Fruit fly (Drosophila melanogaster) whole organism, embryonic: ENCODE measurements around the gene SmD1.

Experiments
- Ada2b ChIP-seq: fragments of 200-800 bp; sonication (Bioruptor generic); IDR thresholded peaks from 2 replicates; pipeline ENCODE4 v1.3.6; 2022; ENCODE audit warnings: missing biosample characterization, missing genetic modification characterization
- CG14710 ChIP-seq: fragments of 200-800 bp; sonication (Bioruptor generic); optimal IDR thresholded peaks from 3 replicates; lab custom pipeline; 2019; ENCODE audit warnings: missing biosample characterization, mild to moderate bottlenecking, missing genetic modification characterization, moderate library complexity
- CG14860 ChIP-seq: fragments of 200-800 bp; sonication (Bioruptor generic); IDR thresholded peaks from 3 replicates; pipeline ENCODE4 v1.3.6; 2022; ENCODE audit warnings: missing biosample characterization, missing genetic modification characterization; ENCODE audit not compliant: partially characterized antibody
- CG15601 ChIP-seq: fragments of 200-800 bp; sonication (Bioruptor generic); optimal IDR thresholded peaks from 3 replicates; lab custom pipeline; 2019; ENCODE audit warnings: missing biosample characterization, mild to moderate bottlenecking, missing genetic modification characterization, moderate library complexity
- CG15696 ChIP-seq: fragments of 200-800 bp; sonication (Bioruptor generic); optimal IDR thresholded peaks from 2 replicates; lab custom pipeline; 2019; ENCODE audit warnings: missing biosample characterization, mild to moderate bottlenecking, missing genetic modification characterization, moderate library complexity
- CG16813 ChIP-seq: fragments of 200-800 bp; sonication (Bioruptor generic); IDR thresholded peaks from 3 replicates; pipeline ENCODE4 v1.3.6; 2022; ENCODE audit warnings: missing biosample characterization, missing genetic modification characterization; ENCODE audit not compliant: partially characterized antibody
- CG17361 ChIP-seq: fragments of 200-800 bp; sonication (Bioruptor generic); IDR thresholded peaks from 3 replicates; pipeline ENCODE4 v1.3.6; 2022; ENCODE audit warnings: missing biosample characterization, missing genetic modification characterization
- CG18764 ChIP-seq: fragments of 200-800 bp; sonication (Bioruptor generic); optimal IDR thresholded peaks from 3 replicates; lab custom pipeline; 2016; ENCODE audit warnings: missing biosample characterization, missing genetic modification characterization
- CG34224 ChIP-seq: fragments of 200-800 bp; sonication (Bioruptor generic); IDR thresholded peaks from 3 replicates; pipeline ENCODE4 v1.3.6; 2022; ENCODE audit warnings: missing biosample characterization, missing genetic modification characterization; ENCODE audit not compliant: partially characterized antibody
- CG4282 ChIP-seq: fragments of 200-800 bp; sonication (Bioruptor generic); optimal IDR thresholded peaks from 2 replicates; lab custom pipeline; 2016; ENCODE audit warnings: missing biosample characterization, missing genetic modification characterization
- CG6175 ChIP-seq: fragments of 200-800 bp; sonication (Bioruptor generic); IDR thresholded peaks from 3 replicates; pipeline ENCODE4 v1.3.6; 2022; ENCODE audit warnings: missing biosample characterization, missing genetic modification characterization
- CG7839 ChIP-seq: fragments of 200-800 bp; sonication (Bioruptor generic); optimal IDR thresholded peaks from 3 replicates; lab custom pipeline; 2018; ENCODE audit warnings: missing biosample characterization, mild to moderate bottlenecking, missing genetic modification characterization, moderate library complexity
- CG7928 ChIP-seq: fragments of 200-800 bp; sonication (Bioruptor generic); optimal IDR thresholded peaks from 2 replicates; lab custom pipeline; 2017; ENCODE audit warnings: missing biosample characterization, mild to moderate bottlenecking, missing genetic modification characterization
- CG8765 ChIP-seq: fragments of 200-800 bp; sonication (Bioruptor generic); IDR thresholded peaks from 2 replicates; pipeline ENCODE4 v1.3.6; 2022; ENCODE audit warnings: missing biosample characterization, missing genetic modification characterization
- CG9437 ChIP-seq: fragments of 200-800 bp; sonication (Bioruptor generic); optimal IDR thresholded peaks from 2 replicates; lab custom pipeline; 2018; ENCODE audit warnings: missing biosample characterization, mild to moderate bottlenecking, missing genetic modification characterization
- D19A ChIP-seq: fragments of 200-800 bp; optimal IDR thresholded peaks from 3 replicates; lab custom pipeline; 2019; ENCODE audit warnings: missing biosample characterization, mild to moderate bottlenecking, missing genetic modification characterization, moderate library complexity
- D19B ChIP-seq: fragments of 200-800 bp; sonication (Bioruptor generic); optimal IDR thresholded peaks from 2 replicates; lab custom pipeline; 2017; ENCODE audit warnings: missing biosample characterization, mild to moderate bottlenecking, missing genetic modification characterization
- Dek ChIP-seq: fragments of 200-800 bp; sonication (Bioruptor generic); optimal IDR thresholded peaks from 3 replicates; lab custom pipeline; 2019; ENCODE audit warnings: missing biosample characterization, mild to moderate bottlenecking, missing genetic modification characterization, moderate library complexity
- Doc3 ChIP-seq: fragments of 200-800 bp; sonication (Bioruptor generic); IDR thresholded peaks from 3 replicates; pipeline ENCODE4 v1.3.6; 2022; ENCODE audit warnings: missing biosample characterization, missing genetic modification characterization; ENCODE audit not compliant: partially characterized antibody
- Ets97D ChIP-seq: fragments of 200-800 bp; sonication (Bioruptor generic); optimal IDR thresholded peaks from 3 replicates; lab custom pipeline; 2016; ENCODE audit warnings: missing biosample characterization, missing genetic modification characterization
- Fer2 ChIP-seq: fragments of 200-800 bp; sonication (Bioruptor generic); optimal IDR thresholded peaks from 2 replicates; lab custom pipeline; 2018; ENCODE audit warnings: missing biosample characterization, mild to moderate bottlenecking, missing genetic modification characterization, moderate library complexity
- Med ChIP-seq: fragments of 200-800 bp; sonication (Bioruptor generic); peaks from one replicate; lab custom pipeline; 2016; ENCODE audit warnings: missing biosample characterization, missing genetic modification characterization, mild to moderate bottlenecking, inconsistent platforms, moderate library complexity
- NC2β ChIP-seq: fragments of 200-800 bp; sonication (Bioruptor generic); optimal IDR thresholded peaks from 2 replicates; lab custom pipeline; 2016; ENCODE audit warnings: missing biosample characterization, missing genetic modification characterization
- Nf-YA ChIP-seq: fragments of 200-800 bp; sonication (Bioruptor generic); IDR thresholded peaks from 2 replicates; pipeline ENCODE4 v1.3.6; 2022; ENCODE audit warnings: missing biosample characterization, missing genetic modification characterization
- Nf-YB ChIP-seq: fragments of 200-800 bp; sonication (Bioruptor generic); optimal IDR thresholded peaks from 3 replicates; lab custom pipeline; 2019; ENCODE audit warnings: missing biosample characterization, mild to moderate bottlenecking, missing genetic modification characterization, moderate library complexity
- Nf-YC ChIP-seq: fragments of 200-800 bp; optimal IDR thresholded peaks from 3 replicates; lab custom pipeline; 2019; ENCODE audit warnings: missing biosample characterization, mild to moderate bottlenecking, missing genetic modification characterization, moderate library complexity
- Oaz ChIP-seq: fragments of 200-800 bp; sonication (Bioruptor generic); IDR thresholded peaks from 2 replicates; pipeline ENCODE4 v1.3.6; 2022; ENCODE audit warnings: missing biosample characterization, missing genetic modification characterization
- Poxn ChIP-seq: fragments of 200-800 bp; sonication (Bioruptor generic); IDR thresholded peaks from 2 replicates; pipeline ENCODE4 v1.3.6; 2022; ENCODE audit warnings: missing biosample characterization, missing genetic modification characterization
- Scr ChIP-seq: fragments of 200-800 bp; sonication (Bioruptor generic); IDR thresholded peaks from 2 replicates; pipeline ENCODE4 v1.3.6; 2022; ENCODE audit warnings: missing biosample characterization, missing genetic modification characterization; ENCODE audit not compliant: partially characterized antibody
- Side ChIP-seq: fragments of 200-800 bp; sonication (Bioruptor generic); optimal IDR thresholded peaks from 2 replicates; lab custom pipeline; 2016; ENCODE audit warnings: missing biosample characterization, missing genetic modification characterization
- Sin3A ChIP-seq: fragments of >200 bp; optimal IDR thresholded peaks from 2 replicates; lab custom pipeline; 2018
- Trl ChIP-seq, 3 experiments: fragments of >200 bp in 2 of 3; fragments of 200-800 bp in 1 of 3; sonication (Bioruptor generic) in 1 of 3; optimal IDR thresholded peaks; 2 replicates in 1 of 3; 3 replicates in 2 of 3; lab custom pipeline; 2016 to 2017; ENCODE audit warnings: missing biosample characterization in 1 of 3, missing genetic modification characterization in 1 of 3
- bbx ChIP-seq: fragments of 200-800 bp; sonication (Bioruptor generic); IDR thresholded peaks from 2 replicates; pipeline ENCODE4 v1.3.6; 2022; ENCODE audit warnings: missing biosample characterization, missing genetic modification characterization; ENCODE audit not compliant: partially characterized antibody
- bowl ChIP-seq: fragments of 200-800 bp; sonication (Bioruptor generic); IDR thresholded peaks from 2 replicates; pipeline ENCODE4 v1.3.6; 2022; ENCODE audit warnings: missing biosample characterization, missing genetic modification characterization
- cas ChIP-seq: fragments of 200-800 bp; sonication (Bioruptor generic); IDR thresholded peaks from 2 replicates; pipeline ENCODE4 v1.3.6; 2022; ENCODE audit warnings: missing biosample characterization, missing genetic modification characterization
- dati ChIP-seq: fragments of 200-800 bp; sonication (Bioruptor generic); IDR thresholded peaks from 2 replicates; pipeline ENCODE4 v1.3.6; 2022; ENCODE audit warnings: missing biosample characterization, missing genetic modification characterization
- dmrt11E ChIP-seq: fragments of 200-800 bp; sonication (Bioruptor generic); optimal IDR thresholded peaks from 3 replicates; lab custom pipeline; 2018; ENCODE audit warnings: missing biosample characterization, mild to moderate bottlenecking, missing genetic modification characterization, moderate library complexity
- fd102C ChIP-seq: fragments of 200-800 bp; sonication (Bioruptor generic); optimal IDR thresholded peaks from 2 replicates; lab custom pipeline; 2018; ENCODE audit warnings: missing biosample characterization, mild to moderate bottlenecking, missing genetic modification characterization, moderate library complexity
- fd96Cb ChIP-seq: fragments of 200-800 bp; sonication (Bioruptor generic); optimal IDR thresholded peaks from 2 replicates; lab custom pipeline; 2018; ENCODE audit warnings: missing biosample characterization, mild to moderate bottlenecking, missing genetic modification characterization, moderate library complexity
- grau ChIP-seq: fragments of 200-800 bp; optimal IDR thresholded peaks from 3 replicates; lab custom pipeline; 2019; ENCODE audit warnings: missing biosample characterization, mild to moderate bottlenecking, missing genetic modification characterization, moderate library complexity
- gt ChIP-seq: fragments of 200-800 bp; sonication (Bioruptor generic); IDR thresholded peaks from 2 replicates; pipeline ENCODE4 v1.3.6; 2022; ENCODE audit warnings: missing biosample characterization, missing genetic modification characterization
- hkb ChIP-seq, 2 experiments: fragments of 200-800 bp in 1 of 2; fragments of >200 bp in 1 of 2; sonication (Bioruptor generic) in 1 of 2; IDR thresholded peaks in 1 of 2; optimal IDR thresholded peaks in 1 of 2; 2 replicates each; pipeline versions ENCODE4 v1.3.6 to Lab custom; 2017 to 2022; ENCODE audit warnings: missing biosample characterization in 1 of 2, missing genetic modification characterization in 1 of 2
- insv ChIP-seq, 2 experiments: fragments of 200-800 bp; sonication (Bioruptor generic); optimal IDR thresholded peaks; 3 replicates each; lab custom pipeline; 2016 to 2018; ENCODE audit warnings: missing biosample characterization in 2 of 2, missing genetic modification characterization in 2 of 2
- mld ChIP-seq: fragments of 200-800 bp; sonication (Bioruptor generic); IDR thresholded peaks from 3 replicates; pipeline ENCODE4 v1.3.6; 2022; ENCODE audit warnings: missing biosample characterization, missing genetic modification characterization; ENCODE audit not compliant: partially characterized antibody
- odd ChIP-seq: fragments of 200-800 bp; sonication (Bioruptor generic); optimal IDR thresholded peaks from 2 replicates; lab custom pipeline; 2017; ENCODE audit warnings: missing biosample characterization, mild to moderate bottlenecking, missing genetic modification characterization
- sens ChIP-seq: fragments of 200-800 bp; sonication (Bioruptor generic); peaks from one replicate; lab custom pipeline; 2016; ENCODE audit warnings: missing biosample characterization, missing genetic modification characterization
- tin ChIP-seq: fragments of 200-800 bp; sonication (Bioruptor generic); optimal IDR thresholded peaks from 3 replicates; lab custom pipeline; 2016; ENCODE audit warnings: missing biosample characterization, missing genetic modification characterization
- tna ChIP-seq: fragments of 200-800 bp; sonication (Bioruptor generic); IDR thresholded peaks from 2 replicates; pipeline ENCODE4 v1.3.6; 2022; ENCODE audit warnings: missing biosample characterization, missing genetic modification characterization; ENCODE audit not compliant: partially characterized antibody
- ttk ChIP-seq: fragments of 200-800 bp; sonication (Bioruptor generic); IDR thresholded peaks from 2 replicates; pipeline ENCODE4 v2.1.2; 2022; ENCODE audit warnings: missing biosample characterization, missing genetic modification characterization

Gene SmD1

dm6 chr3L:12720699-12721098, 13.7 kb downstream of the SmD1 start (continued):
- TF ChIP-seq CG7839 (tag; lab: Kevin White, UChicago) = no peak
- TF ChIP-seq D19B (GFP tag; lab: Kevin White, UChicago) = peak; percentile 57
- TF ChIP-seq CG15601 (tag; lab: Kevin White, UChicago) = no peak
- TF ChIP-seq gt (GFP tag; lab: Robert Waterston, UW) = no peak
- peak; percentile 39 for TF ChIP-seq Med (GFP tag; lab: Kevin White, UChicago)
- TF ChIP-seq Scr = 0 out of 2 replicates have a peak, but pooled peaks have one; percentile 12
- peak; percentile 32 for TF ChIP-seq D19A (tag; lab: Kevin White, UChicago)
- no peak for TF ChIP-seq Poxn (GFP tag; lab: Robert Waterston, UW)
- TF ChIP-seq hkb (optimal IDR thresholded peaks at IDR 0.05; lab: Kevin White, UChicago) = no peak
- peak; percentile 16; the same call in 1 of the 2 replicates for TF ChIP-seq hkb (GFP tag; IDR thresholded peaks at IDR 0.05; lab: Robert Waterston, UW)
- no peak for TF ChIP-seq Sin3A (lab: Kevin White, UChicago)
- TF ChIP-seq CG16813 (GFP tag; lab: Robert Waterston, UW) = peak; percentile 56; the same call in 2 of the 3 replicates
- TF ChIP-seq CG17361 (GFP tag; lab: Robert Waterston, UW) = no peak
- TF ChIP-seq CG34224 = 0 out of 3 replicates have a peak, but pooled peaks have one; percentile 14
- no peak for TF ChIP-seq Nf-YC
- TF ChIP-seq mld = 0 out of 3 replicates have a peak, but pooled peaks have one; percentile 62

- TF ChIP-seq odd (GFP tag; lab: Kevin White, UChicago) = no peak
- peak; percentile 11 for TF ChIP-seq CG9437 (GFP tag; lab: Kevin White, UChicago)
- no peak for TF ChIP-seq Ada2b (GFP tag; lab: Robert Waterston, UW)
- TF ChIP-seq fd102C (GFP tag; lab: Kevin White, UChicago) = no peak
- no peak for TF ChIP-seq ttk (GFP tag; lab: Robert Waterston, UW)
- TF ChIP-seq Nf-YB (GFP tag; lab: Kevin White, UChicago) = no peak
- no peak for TF ChIP-seq dati (GFP tag; lab: Robert Waterston, UW)
- TF ChIP-seq tin (GFP tag; lab: Kevin White, UChicago) = peak; percentile 19
- no peak for TF ChIP-seq bowl (GFP tag; lab: Robert Waterston, UW)
- no peak for TF ChIP-seq Ets97D
- no peak for TF ChIP-seq Doc3 (GFP tag; lab: Robert Waterston, UW)
- no peak for TF ChIP-seq CG8765 (GFP tag; lab: Robert Waterston, UW)
- TF ChIP-seq Trl (optimal IDR thresholded peaks at IDR 0.05; lab: Kevin White, UChicago) = no peak
- no peak for TF ChIP-seq Trl (GFP tag; optimal IDR thresholded peaks at IDR 0.05; lab: Kevin White, UChicago)
- TF ChIP-seq CG14710 = peak; percentile 51
- TF ChIP-seq fd96Cb (tag; lab: Kevin White, UChicago) = peak; percentile 44
- no peak for TF ChIP-seq CG14860 (GFP tag; lab: Robert Waterston, UW)
- TF ChIP-seq CG4282 = no peak
- TF ChIP-seq CG7928 = no peak
- TF ChIP-seq dmrt11E = peak; percentile 43
- no peak for TF ChIP-seq Nf-YA (GFP tag; lab: Robert Waterston, UW)
- TF ChIP-seq Dek (tag; lab: Kevin White, UChicago) = no peak
- TF ChIP-seq Fer2 (tag; lab: Kevin White, UChicago) = no peak
- peak; percentile 59; the same call in 2 of the 3 replicates for TF ChIP-seq CG17361 (GFP tag; lab: Robert Waterston, UW)
- no peak for TF ChIP-seq insv (GFP tag; optimal IDR thresholded peaks at IDR 0.05; lab: Kevin White, UChicago)
- TF ChIP-seq tna (GFP tag; lab: Robert Waterston, UW) = no peak
- TF ChIP-seq bbx (GFP tag; lab: Robert Waterston, UW) = no peak
- no peak for TF ChIP-seq CG6175 (GFP tag; lab: Robert Waterston, UW)
- TF ChIP-seq Oaz (GFP tag; lab: Robert Waterston, UW) = no peak
- TF ChIP-seq grau (tag; lab: Kevin White, UChicago) = peak; percentile 12
- TF ChIP-seq cas (GFP tag; lab: Robert Waterston, UW) = no peak
- no peak for TF ChIP-seq Side
- TF ChIP-seq CG16813 (GFP tag; lab: Robert Waterston, UW) = no peak
- no peak for TF ChIP-seq Nf-YC
- TF ChIP-seq NC2β (GFP tag; lab: Kevin White, UChicago) = no peak
- no peak for TF ChIP-seq CG15696 (tag; lab: Kevin White, UChicago)
- TF ChIP-seq CG18764 (GFP tag; lab: Kevin White, UChicago) = no peak
- no peak for TF ChIP-seq sens
Observed at dm6 chr3L:12717621-12718020, 16.8 kb downstream of the SmD1 start.
